Worm (Caenorhabditis elegans) whole organism, L3 larva: ENCODE results near the gene T08G3.6.

ENCODE experiments used
- R02D3.7 ChIP-seq: fragments of 150-350 bp; optimal IDR thresholded peaks from 2 replicates; lab custom pipeline; 2014; ENCODE audit warnings: missing biosample characterization, missing genetic modification characterization
- aly-2 ChIP-seq: fragments of 150-350 bp; optimal IDR thresholded peaks from 2 replicates; lab custom pipeline; 2014; ENCODE audit warnings: missing biosample characterization, missing genetic modification characterization
- ama-1 ChIP-seq: fragments of 150-350 bp; optimal IDR thresholded peaks from 2 replicates; lab custom pipeline; 2018
- ceh-16 ChIP-seq: sonication (generic microtip); optimal IDR thresholded peaks from 2 replicates; lab custom pipeline; 2017; ENCODE audit warnings: missing biosample characterization, missing genetic modification characterization
- ceh-28 ChIP-seq: fragments of 150-350 bp; optimal IDR thresholded peaks from 2 replicates; lab custom pipeline; 2014; ENCODE audit warnings: missing biosample characterization, missing genetic modification reagents, missing genetic modification characterization
- ceh-82 ChIP-seq: fragments of 150-350 bp; optimal IDR thresholded peaks from 2 replicates; lab custom pipeline; 2014; ENCODE audit warnings: missing biosample characterization, missing genetic modification characterization
- ceh-9 ChIP-seq: sonication (generic microtip); optimal IDR thresholded peaks from 2 replicates; lab custom pipeline; 2018; ENCODE audit warnings: missing biosample characterization, missing genetic modification characterization
- daf-12 ChIP-seq: fragments of 150-350 bp; optimal IDR thresholded peaks from 2 replicates; lab custom pipeline; 2014; ENCODE audit warnings: missing biosample characterization, missing genetic modification reagents, missing genetic modification characterization
- egl-27 ChIP-seq: sonication (generic microtip); optimal IDR thresholded peaks from 4 replicates; lab custom pipeline; 2017; ENCODE audit warnings: missing biosample characterization, missing genetic modification reagents, missing genetic modification characterization
- egl-5 ChIP-seq: fragments of 150-350 bp; optimal IDR thresholded peaks from 2 replicates; lab custom pipeline; 2017; ENCODE audit warnings: missing biosample characterization, missing genetic modification reagents, missing genetic modification characterization, inconsistent platforms
- elt-1 ChIP-seq: fragments of 150-350 bp; optimal IDR thresholded peaks from 2 replicates; lab custom pipeline; 2014; ENCODE audit warnings: missing biosample characterization, missing genetic modification characterization
- elt-2 ChIP-seq: sonication (generic microtip); optimal IDR thresholded peaks from 2 replicates; lab custom pipeline; 2016; ENCODE audit warnings: missing genetic modification reagents, mild to moderate bottlenecking, missing genetic modification characterization, missing compliant biosample characterization
- elt-3 ChIP-seq, 3 experiments: fragments of 150-350 bp in 1 of 3; sonication (generic microtip) in 2 of 3; optimal IDR thresholded peaks; 2 replicates in 2 of 3; 4 replicates in 1 of 3; lab custom pipeline; 2014 to 2017; ENCODE audit warnings: missing biosample characterization in 3 of 3, missing genetic modification characterization in 3 of 3
- eor-1 ChIP-seq, 2 experiments: fragments of 150-350 bp; optimal IDR thresholded peaks; 2 replicates each; lab custom pipeline; 2014 to 2018; ENCODE audit warnings: missing biosample characterization in 2 of 2, missing genetic modification characterization in 2 of 2
- fkh-10 ChIP-seq: sonication (generic microtip); optimal IDR thresholded peaks from 2 replicates; lab custom pipeline; 2017; ENCODE audit warnings: missing biosample characterization, missing genetic modification reagents, missing genetic modification characterization
- fos-1 ChIP-seq: fragments of 150-350 bp; optimal IDR thresholded peaks from 2 replicates; lab custom pipeline; 2014; ENCODE audit warnings: missing biosample characterization, missing genetic modification characterization
- jun-1 ChIP-seq: fragments of 150-350 bp; optimal IDR thresholded peaks from 2 replicates; lab custom pipeline; 2014; ENCODE audit warnings: missing biosample characterization, missing genetic modification reagents, missing genetic modification characterization
- lin-15B ChIP-seq: fragments of 150-350 bp; optimal IDR thresholded peaks from 2 replicates; lab custom pipeline; 2014; ENCODE audit warnings: missing biosample characterization, missing genetic modification characterization
- lin-39 ChIP-seq: fragments of 150-350 bp; optimal IDR thresholded peaks from 2 replicates; lab custom pipeline; 2018; ENCODE audit warnings: missing biosample characterization, missing genetic modification reagents, missing genetic modification characterization
- lsy-12 ChIP-seq: sonication (generic microtip); optimal IDR thresholded peaks from 2 replicates; lab custom pipeline; 2016; ENCODE audit warnings: mild to moderate bottlenecking, missing genetic modification characterization, missing compliant biosample characterization
- mdl-1 ChIP-seq: fragments of 150-350 bp; optimal IDR thresholded peaks from 2 replicates; lab custom pipeline; 2014; ENCODE audit warnings: missing biosample characterization, missing genetic modification characterization
- nfya-1 ChIP-seq: sonication (generic microtip); optimal IDR thresholded peaks from 2 replicates; lab custom pipeline; 2017; ENCODE audit warnings: missing genetic modification characterization, mild to moderate bottlenecking, missing compliant biosample characterization, antibody characterized with exemption, moderate library complexity; ENCODE audit not compliant: insufficient read depth
- nhr-11 ChIP-seq: fragments of 150-350 bp; optimal IDR thresholded peaks from 2 replicates; lab custom pipeline; 2014; ENCODE audit warnings: missing biosample characterization, missing genetic modification characterization
- nhr-12 ChIP-seq: fragments of 150-350 bp; optimal IDR thresholded peaks from 2 replicates; lab custom pipeline; 2014; ENCODE audit warnings: missing biosample characterization, missing genetic modification characterization
- nhr-25 ChIP-seq: sonication (generic microtip); optimal IDR thresholded peaks from 2 replicates; lab custom pipeline; 2017; ENCODE audit warnings: missing biosample characterization, missing genetic modification characterization
- nhr-28 ChIP-seq: fragments of 150-350 bp; optimal IDR thresholded peaks from 2 replicates; lab custom pipeline; 2014; ENCODE audit warnings: missing biosample characterization, missing genetic modification characterization
- nhr-67 ChIP-seq: fragments of 150-350 bp; optimal IDR thresholded peaks from 2 replicates; lab custom pipeline; 2014; ENCODE audit warnings: missing biosample characterization, missing genetic modification characterization
- nhr-76 ChIP-seq: fragments of 150-350 bp; sonication (generic microtip); optimal IDR thresholded peaks from 5 replicates; lab custom pipeline; 2014; ENCODE audit warnings: missing biosample characterization, missing genetic modification characterization
- nhr-77 ChIP-seq: fragments of 150-350 bp; optimal IDR thresholded peaks from 2 replicates; lab custom pipeline; 2014; ENCODE audit warnings: missing biosample characterization, missing genetic modification characterization
- pha-4 ChIP-seq: fragments of 150-350 bp; optimal IDR thresholded peaks from 2 replicates; lab custom pipeline; 2014; ENCODE audit warnings: missing biosample characterization, missing genetic modification reagents, missing genetic modification characterization
- pqm-1 ChIP-seq: fragments of 150-350 bp; optimal IDR thresholded peaks from 2 replicates; lab custom pipeline; 2017; ENCODE audit warnings: missing biosample characterization, missing genetic modification characterization, inconsistent platforms
- sea-2 ChIP-seq: fragments of 150-350 bp; sonication (generic microtip); optimal IDR thresholded peaks from 4 replicates; lab custom pipeline; 2014; ENCODE audit warnings: missing biosample characterization, missing genetic modification reagents, missing genetic modification characterization
- skn-1 ChIP-seq: fragments of 150-350 bp; optimal IDR thresholded peaks from 2 replicates; lab custom pipeline; 2014; ENCODE audit warnings: missing biosample characterization, missing genetic modification characterization
- snpc-4 ChIP-seq: fragments of 150-350 bp; optimal IDR thresholded peaks from 2 replicates; lab custom pipeline; 2014; ENCODE audit warnings: missing biosample characterization, missing genetic modification characterization
- tbx-2 ChIP-seq: sonication (generic microtip); optimal IDR thresholded peaks from 2 replicates; lab custom pipeline; 2016; ENCODE audit warnings: mild to moderate bottlenecking, missing genetic modification characterization, missing compliant biosample characterization
- unc-39 ChIP-seq: sonication (generic microtip); optimal IDR thresholded peaks from 4 replicates; lab custom pipeline; 2017; ENCODE audit warnings: missing biosample characterization, missing genetic modification characterization
- zag-1 ChIP-seq: fragments of 150-350 bp; optimal IDR thresholded peaks from 2 replicates; lab custom pipeline; 2014; ENCODE audit warnings: missing biosample characterization, missing genetic modification characterization
- ztf-4 ChIP-seq: fragments of 150-350 bp; optimal IDR thresholded peaks from 2 replicates; lab custom pipeline; 2014; ENCODE audit warnings: missing biosample characterization, missing genetic modification characterization

T08G3.6 gene

DNA sequence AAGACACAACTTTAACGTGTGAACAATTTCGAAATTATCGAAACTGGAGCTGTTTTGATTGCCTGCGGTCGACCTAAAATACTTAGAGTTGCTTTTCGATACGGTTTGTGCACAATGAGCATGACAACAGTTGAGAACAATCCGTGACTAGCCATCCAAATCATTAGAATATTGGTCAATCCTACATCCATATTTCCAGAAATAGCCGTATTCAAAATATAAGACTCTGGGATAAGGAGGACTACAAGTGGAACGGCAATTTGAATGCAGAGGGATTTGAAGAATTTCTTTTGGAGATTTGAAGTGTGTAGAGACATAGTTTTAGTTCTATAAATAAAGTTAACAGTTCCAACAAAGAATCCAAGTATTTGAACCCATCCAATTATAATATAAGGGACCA, 13.6 kb downstream of the T08G3.6 start:
- TF ChIP-seq mdl-1 (tag; lab: Kevin White, UChicago) (no peak), nhr-11 (tag; lab: Kevin White, UChicago) (no peak), elt-3 (tag; optimal IDR thresholded peaks at IDR 0.05; lab: Kevin White, UChicago) (no peak), lsy-12 (tag; lab: Kevin White, UChicago) (no peak), aly-2 (no peak), unc-39 (no peak), ceh-28 (no peak), nhr-77 (tag; lab: Kevin White, UChicago) (no peak), eor-1 (tag; optimal IDR thresholded peaks at IDR 0.05; lab: Kevin White, UChicago) (no peak), egl-27 (tag; lab: Kevin White, UChicago) (no peak), nfya-1 (tag; lab: Kevin White, UChicago) (no peak), R02D3.7 (tag; lab: Kevin White, UChicago) (no peak), nhr-76 (tag; lab: Kevin White, UChicago) (no peak), snpc-4 (no peak), egl-5 (no peak), tbx-2 (tag; lab: Kevin White, UChicago) (no peak), lin-15B (tag; lab: Kevin White, UChicago) (no peak), fkh-10 (no peak), nhr-12 (tag; lab: Kevin White, UChicago) (no peak)

- no peak for TF ChIP-seq pqm-1
- no peak for TF ChIP-seq lsy-12 (tag; lab: Kevin White, UChicago)
- no peak for TF ChIP-seq elt-1 (tag; lab: Kevin White, UChicago)
- no peak for TF ChIP-seq nhr-76 (tag; lab: Kevin White, UChicago)
- TF ChIP-seq nhr-11 (tag; lab: Kevin White, UChicago), result no peak
- TF ChIP-seq fkh-10, result no peak
- no peak for TF ChIP-seq daf-12 (tag; lab: Kevin White, UChicago)
- no peak for TF ChIP-seq elt-2 (tag; lab: Kevin White, UChicago)
Observed at ce11 chrV:16460866-16461265, 15.1 kb downstream of the T08G3.6 start, which contains the start of gene srh-142. Gene srh-142 (minus strand): TSS chrV:16460966.

- TF ChIP-seq ceh-28 (no peak), zag-1 (tag; lab: Kevin White, UChicago) (no peak), snpc-4 (no peak), ceh-16 (tag; lab: Kevin White, UChicago) (no peak), lin-15B (tag; lab: Kevin White, UChicago) (no peak), elt-1 (tag; lab: Kevin White, UChicago) (no peak), nfya-1 (tag; lab: Kevin White, UChicago) (no peak), nhr-12 (tag; lab: Kevin White, UChicago) (no peak), ama-1 (no peak), ztf-4 (tag; lab: Kevin White, UChicago) (no peak), eor-1 (tag; optimal IDR thresholded peaks at IDR 0.05; lab: Kevin White, UChicago) (no peak), pqm-1 (no peak), lsy-12 (tag; lab: Kevin White, UChicago) (no peak), nhr-67 (tag; lab: Kevin White, UChicago) (no peak), mdl-1 (tag; lab: Kevin White, UChicago) (no peak), tbx-2 (tag; lab: Kevin White, UChicago) (no peak), aly-2 (no peak), sea-2 (GFP tag; lab: Kevin White, UChicago) (no peak), ceh-82 (no peak)
- TF ChIP-seq, all 47 proteins: peak for 0
Observed at ce11 chrV:16467840-16468239, 22.1 kb downstream of the T08G3.6 start, which contains the start of gene sru-44. Gene sru-44 (minus strand): TSS chrV:16467940.

DNA sequence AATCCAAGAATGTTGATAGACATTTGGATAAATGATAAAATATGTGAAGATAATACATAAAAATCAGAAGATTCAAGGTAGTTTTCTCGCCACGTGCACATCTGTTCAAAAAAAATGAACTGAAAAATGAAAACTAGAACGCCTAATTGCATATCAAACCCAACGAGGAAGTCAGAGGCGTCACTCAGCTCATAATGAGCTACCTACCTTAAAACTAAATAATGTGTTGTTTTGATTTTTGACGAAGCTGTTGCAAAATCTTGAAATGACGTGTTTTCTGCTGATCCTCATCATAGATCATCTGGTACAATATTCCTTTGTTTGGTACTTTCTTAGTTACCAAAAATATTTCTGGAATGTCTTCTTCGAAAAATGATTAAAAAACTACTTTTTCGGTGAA, 25.1 kb downstream of the T08G3.6 start, which contains the start of gene srh-138:
srh-138 (minus strand) TSS at position 101 of the 400 bp plus-strand sequence.
- TF ChIP-seq ceh-28 (no peak), nhr-76 (tag; lab: Kevin White, UChicago) (no peak), elt-1 (tag; lab: Kevin White, UChicago) (no peak), pha-4 (tag; lab: Kevin White, UChicago) (no peak), nhr-28 (tag; lab: Kevin White, UChicago) (no peak)

ce11 chrV:16471995-16472563, 26.3 kb downstream of the T08G3.6 start, which contains the start of gene srw-35:
Gene srw-35 (plus strand): TSS chrV:16472513.
- no peak for TF ChIP-seq nhr-11 (tag; lab: Kevin White, UChicago)
- no peak for TF ChIP-seq pha-4 (tag; lab: Kevin White, UChicago)
- no peak for TF ChIP-seq eor-1 (tag; optimal IDR thresholded peaks at IDR 0.05; lab: Kevin White, UChicago)
- no peak for TF ChIP-seq fkh-10
- TF ChIP-seq skn-1 (tag; lab: Kevin White, UChicago), result no peak
- no peak for TF ChIP-seq jun-1 (tag; lab: Kevin White, UChicago)
- TF ChIP-seq pqm-1, result no peak
- no peak for TF ChIP-seq elt-3 (tag; optimal IDR thresholded peaks at IDR 0.05; lab: Kevin White, UChicago)
- no peak for TF ChIP-seq nhr-12 (tag; lab: Kevin White, UChicago)
- TF ChIP-seq ceh-28, result no peak
- TF ChIP-seq ceh-9 (tag; lab: Kevin White, UChicago), result no peak
- TF ChIP-seq nhr-25 (tag; lab: Kevin White, UChicago), result no peak
- TF ChIP-seq sea-2 (GFP tag; lab: Kevin White, UChicago), result no peak
- TF ChIP-seq ztf-4 (tag; lab: Kevin White, UChicago), result no peak
- no peak for TF ChIP-seq aly-2
- no peak for TF ChIP-seq elt-2 (tag; lab: Kevin White, UChicago)
- TF ChIP-seq egl-5, result no peak
- no peak for TF ChIP-seq nhr-28 (tag; lab: Kevin White, UChicago)
- no peak for TF ChIP-seq fos-1 (tag; lab: Kevin White, UChicago)
- no peak for TF ChIP-seq lin-39
- TF ChIP-seq, all 47 proteins: peak for 0
